Fruit fly (Drosophila melanogaster): ENCODE data around the gene CG8668.

DNA sequence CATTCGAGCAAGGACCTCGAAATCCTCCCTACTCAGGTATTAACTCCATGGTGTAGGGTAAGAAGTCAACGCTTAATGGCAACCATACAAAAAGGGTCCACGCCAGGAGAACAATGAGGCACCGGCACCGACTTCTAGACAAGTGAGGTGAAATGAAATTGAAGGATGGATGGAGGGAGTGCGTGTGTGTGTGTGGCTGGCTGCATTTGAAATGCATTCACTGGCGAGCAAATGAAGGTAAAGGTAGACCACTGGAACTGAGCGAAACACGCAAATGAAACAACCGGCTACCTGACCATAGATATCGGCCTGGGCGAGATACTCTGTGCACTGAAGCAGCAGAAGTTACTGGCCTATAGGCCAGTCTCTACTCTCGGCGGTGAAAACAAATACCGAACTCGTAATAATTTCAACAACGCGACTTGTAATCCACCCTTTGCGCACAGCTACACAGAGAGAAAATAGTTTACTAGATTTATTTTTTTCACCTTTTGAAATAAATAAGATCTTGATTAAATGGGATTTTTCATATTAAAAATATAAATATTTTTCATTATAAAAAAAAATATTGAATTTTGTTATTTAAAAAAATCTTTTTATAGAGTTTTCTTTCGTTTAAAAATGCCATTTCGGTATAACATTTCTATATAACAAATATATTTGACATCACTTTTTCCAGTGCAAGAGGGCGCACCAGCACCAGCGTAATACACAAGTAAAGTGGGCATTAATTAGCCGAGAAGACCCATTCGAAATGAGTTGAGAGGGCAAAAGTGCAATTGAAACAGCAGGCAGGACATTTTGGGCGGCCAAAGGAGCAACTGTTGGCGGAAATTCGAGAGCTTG is 44.9 kb upstream of the CG8668 start:
- no peak for TF ChIP-seq CTCF (optimal IDR thresholded peaks at IDR 0.05)
- TF ChIP-seq CG8478 (optimal IDR thresholded peaks at IDR 0.05): no peak
